Fruit fly (Drosophila melanogaster): Measurements from ENCODE around the gene CG11693.

The CG11693 gene

DNA sequence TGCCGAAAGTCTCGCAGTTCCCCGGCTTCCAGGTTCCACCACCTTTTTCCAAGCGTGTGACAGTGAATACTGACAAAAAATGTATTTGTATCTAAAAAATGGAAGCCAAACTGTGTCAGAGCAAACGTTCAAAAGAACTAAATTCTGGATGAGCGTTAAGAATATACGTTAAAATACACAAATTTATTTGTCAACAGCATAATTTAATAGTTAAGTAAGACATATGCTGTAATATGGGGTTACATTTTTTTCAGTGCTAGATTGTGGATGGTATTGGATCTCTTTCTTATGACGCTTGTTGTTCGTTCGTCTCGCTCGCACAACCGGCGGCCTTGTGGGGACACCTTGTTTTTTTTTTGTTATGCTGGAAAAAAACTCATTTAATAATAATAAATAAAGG lies 45.0 kb upstream of the CG11693 start (continued):
- TF ChIP-seq nmo (GFP tag; optimal IDR thresholded peaks at IDR 0.05): peak; percentile 89
- TF ChIP-seq Adf1 (GFP tag; IDR thresholded peaks at IDR 0.05): peak; percentile 86
- TF ChIP-seq oc (tag; optimal IDR thresholded peaks at IDR 0.05): peak; percentile 93
- peak; percentile 98 for TF ChIP-seq lilli (GFP tag; optimal IDR thresholded peaks at IDR 0.05)
- TF ChIP-seq fru (optimal IDR thresholded peaks at IDR 0.05): no peak
- peak; percentile 91 for TF ChIP-seq p53 (GFP tag; optimal IDR thresholded peaks at IDR 0.05)
- TF ChIP-seq emc (GFP tag; optimal IDR thresholded peaks at IDR 0.05): peak; percentile 93
- TF ChIP-seq CG10654 (GFP tag; optimal IDR thresholded peaks at IDR 0.05): peak; percentile 93
- TF ChIP-seq CG4282 (GFP tag; optimal IDR thresholded peaks at IDR 0.05): peak; percentile 89
- peak; percentile 95 for TF ChIP-seq CG15269 (tag; optimal IDR thresholded peaks at IDR 0.05)
- TF ChIP-seq mam (GFP tag; optimal IDR thresholded peaks at IDR 0.05): peak; percentile 98
- TF ChIP-seq toy (GFP tag; IDR thresholded peaks at IDR 0.05): peak; percentile 79
- TF ChIP-seq CG14860 (GFP tag; IDR thresholded peaks at IDR 0.05; ENCODE audit: partially characterized antibody): no peak
- no peak for TF ChIP-seq Scr (GFP tag; IDR thresholded peaks at IDR 0.05; ENCODE audit: partially characterized antibody)
- TF ChIP-seq CG14441 (GFP tag; IDR thresholded peaks at IDR 0.05): peak; percentile 94
- TF ChIP-seq CG7839 (tag; optimal IDR thresholded peaks at IDR 0.05): peak; percentile 96
- TF ChIP-seq Gug (GFP tag; IDR thresholded peaks at IDR 0.05): peak; percentile 90
- peak; percentile 82 for TF ChIP-seq CG31365 (tag; optimal IDR thresholded peaks at IDR 0.05)
- TF ChIP-seq sens-2 (GFP tag; IDR thresholded peaks at IDR 0.05): peak; percentile 78; the same call in 1 of the 2 replicates
- peak; percentile 68 for TF ChIP-seq CG4328 (GFP tag; optimal IDR thresholded peaks at IDR 0.05)
- peak; percentile 73 for TF ChIP-seq CG4404 (GFP tag; IDR thresholded peaks at IDR 0.05)
- TF ChIP-seq gsb (GFP tag; IDR thresholded peaks at IDR 0.05): peak; percentile 88
- TF ChIP-seq Lim3 (GFP tag; IDR thresholded peaks at IDR 0.05): peak; percentile 80
- peak; percentile 91 for TF ChIP-seq vfl (GFP tag; optimal IDR thresholded peaks at IDR 0.05)
- peak; percentile 87 for TF ChIP-seq CG10979 (tag; optimal IDR thresholded peaks at IDR 0.05)
- peak; percentile 66 for TF ChIP-seq corto (GFP tag; optimal IDR thresholded peaks at IDR 0.05)
- peak; percentile 89 for TF ChIP-seq CG1792 (GFP tag; optimal IDR thresholded peaks at IDR 0.05)
- peak; percentile 94 for TF ChIP-seq CG10209 (GFP tag; optimal IDR thresholded peaks at IDR 0.05)
- TF ChIP-seq CG34376 (GFP tag; optimal IDR thresholded peaks at IDR 0.05): peak; percentile 95
- peak; percentile 83 for TF ChIP-seq gcm (GFP tag; optimal IDR thresholded peaks at IDR 0.05)
- peak; percentile 95 for TF ChIP-seq her (GFP tag; optimal IDR thresholded peaks at IDR 0.05)
- peak; percentile 97 for TF ChIP-seq CG2678 (tag; optimal IDR thresholded peaks at IDR 0.05)
- TF ChIP-seq Tbp (GFP tag; optimal IDR thresholded peaks at IDR 0.05): no peak
- peak; percentile 96 for TF ChIP-seq maf-S (GFP tag; optimal IDR thresholded peaks at IDR 0.05)
- peak; percentile 27 for TF ChIP-seq nom (GFP tag; optimal IDR thresholded peaks at IDR 0.05)
- peak; percentile 97 for TF ChIP-seq NK7.1 (GFP tag; optimal IDR thresholded peaks at IDR 0.05)
- TF ChIP-seq CG8281 (tag; optimal IDR thresholded peaks at IDR 0.05): peak; percentile 80
- peak; percentile 97 for TF ChIP-seq cwo (GFP tag; optimal IDR thresholded peaks at IDR 0.05)
- peak; percentile 99 for TF ChIP-seq CG13624 (GFP tag; optimal IDR thresholded peaks at IDR 0.05)
- TF ChIP-seq ftz-f1 (GFP tag; optimal IDR thresholded peaks at IDR 0.05): peak; percentile 94
- TF ChIP-seq E2f2 (GFP tag; IDR thresholded peaks at IDR 0.05): peak; percentile 76
- peak; percentile 95 for TF ChIP-seq schlank (tag; optimal IDR thresholded peaks at IDR 0.05)
- peak; percentile 96 for TF ChIP-seq Antp (GFP tag; optimal IDR thresholded peaks at IDR 0.05)
- TF ChIP-seq Six4 (GFP tag; optimal IDR thresholded peaks at IDR 0.05): peak; percentile 91
- TF ChIP-seq Max (GFP tag; optimal IDR thresholded peaks at IDR 0.05): peak; percentile 90
- peak; percentile 93 for TF ChIP-seq bcd (GFP tag; optimal IDR thresholded peaks at IDR 0.05)
- TF ChIP-seq dimm (GFP tag; IDR thresholded peaks at IDR 0.05): peak; percentile 81
- peak; percentile 81 for TF ChIP-seq CG8290 (GFP tag; optimal IDR thresholded peaks at IDR 0.05)
- TF ChIP-seq CG8290 (tag; optimal IDR thresholded peaks at IDR 0.05): peak in 1 of 2 experiments; percentile 98
- peak; percentile 79 for TF ChIP-seq CG7928 (GFP tag; optimal IDR thresholded peaks at IDR 0.05)
- peak; percentile 53 for TF ChIP-seq CG2116 (GFP tag; optimal IDR thresholded peaks at IDR 0.05)
- peak; percentile 76 for TF ChIP-seq CG43689 (GFP tag; IDR thresholded peaks at IDR 0.05)

Measured in whole organism, embryonic.